Worm (Caenorhabditis elegans) whole organism, young adult: ENCODE results near the gene xrn-1.

Experiments
- athp-1 ChIP-seq: sonication (generic microtip); optimal IDR thresholded peaks from 2 replicates; lab custom pipeline; 2017; ENCODE audit warnings: mild to moderate bottlenecking, missing genetic modification characterization, missing compliant biosample characterization
- cebp-1 ChIP-seq, 2 experiments: fragments of 200-800 bp in 1 of 2; sonication (Bioruptor generic) in 1 of 2; sonication (generic microtip) in 1 of 2; IDR thresholded peaks in 1 of 2; optimal IDR thresholded peaks in 1 of 2; 2 replicates each; pipeline versions ENCODE4 v1.3.6 to Lab custom; 2017 to 2022; ENCODE audit warnings: missing compliant biosample characterization in 2 of 2, missing genetic modification characterization in 2 of 2, mild to moderate bottlenecking in 1 of 2, missing genetic modification reagents in 1 of 2, moderate library complexity in 1 of 2
- rpc-1 ChIP-seq, 2 experiments: fragments of 150-350 bp in 1 of 2; sonication (generic microtip) in 1 of 2; optimal IDR thresholded peaks; 2 replicates each; lab custom pipeline; 2014 to 2018; ENCODE audit warnings: missing biosample characterization in 1 of 2, missing genetic modification characterization in 1 of 2, missing genetic modification reagents in 1 of 2, missing genotype in 1 of 2

DNA sequence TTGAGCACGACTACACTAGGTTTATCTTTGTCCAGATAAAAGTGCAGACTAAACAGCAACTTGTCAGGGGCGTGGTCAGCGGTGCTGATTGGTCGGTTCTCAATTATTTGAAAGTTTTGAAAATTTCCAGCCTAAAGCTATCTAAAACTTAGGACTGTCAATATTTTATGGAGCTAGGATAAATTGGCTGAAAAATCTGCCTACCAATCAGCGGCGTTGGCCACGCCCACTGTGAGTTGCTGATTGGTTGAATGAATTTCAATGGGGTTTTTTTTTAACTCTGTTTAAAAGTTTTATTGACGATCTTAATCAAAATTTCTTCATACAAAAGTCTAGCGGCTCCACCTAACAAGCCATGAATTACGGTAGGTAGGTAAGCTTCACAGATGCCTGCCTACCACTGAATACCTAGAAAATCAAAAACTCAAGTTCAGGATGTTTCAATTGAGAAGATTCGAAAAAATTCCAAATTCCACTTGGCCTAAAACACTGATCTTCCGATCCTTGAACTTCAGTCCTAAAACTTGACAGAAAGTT lies 22.7 kb upstream of the xrn-1 start:
- TF ChIP-seq cebp-1 (GFP tag; IDR thresholded peaks at IDR 0.05; lab: Robert Waterston, UW) (no peak), cebp-1 (tag; optimal IDR thresholded peaks at IDR 0.05; lab: Kevin White, UChicago) (no peak), rpc-1 (optimal IDR thresholded peaks at IDR 0.05; lab: Kevin White, UChicago) (no peak), rpc-1 (tag; optimal IDR thresholded peaks at IDR 0.05; lab: Kevin White, UChicago) (no peak), athp-1 (no peak)
